Fruit fly (Drosophila melanogaster) whole organism, wandering third instar larva: ENCODE data around the gene Pten.

Experiments used
- Abd-B ChIP-seq: fragments of >200 bp; optimal IDR thresholded peaks from 2 replicates; lab custom pipeline; 2017; ENCODE audit warnings: missing biosample characterization, missing genetic modification characterization
- CG32264 ChIP-seq: fragments of 200-800 bp; sonication (Bioruptor generic); optimal IDR thresholded peaks from 2 replicates; lab custom pipeline; 2016; ENCODE audit warnings: missing biosample characterization, missing genetic modification characterization
- CG9705 ChIP-seq: fragments of 200-800 bp; sonication (Bioruptor generic); optimal IDR thresholded peaks from 2 replicates; lab custom pipeline; 2018; ENCODE audit warnings: missing biosample characterization, mild to moderate bottlenecking, missing genetic modification characterization
- CrebA ChIP-seq: fragments of 200-800 bp; sonication (Bioruptor generic); optimal IDR thresholded peaks from 2 replicates; lab custom pipeline; 2016; ENCODE audit warnings: missing biosample characterization, mild to moderate bottlenecking, missing genetic modification characterization, borderline replicate concordance
- Dfd ChIP-seq: fragments of >200 bp; optimal IDR thresholded peaks from 2 replicates; lab custom pipeline; 2017; ENCODE audit warnings: missing biosample characterization, missing genetic modification characterization
- Dif ChIP-seq: fragments of 200-275, 200-300 bp; sonication (Bioruptor generic); optimal IDR thresholded peaks from 2 replicates; lab custom pipeline; 2018; ENCODE audit warnings: missing biosample characterization, missing genetic modification characterization; ENCODE audit not compliant: partially characterized antibody
- GATAd ChIP-seq: sonication (Bioruptor generic); optimal IDR thresholded peaks from 2 replicates; lab custom pipeline; 2016; ENCODE audit warnings: missing biosample characterization, missing genetic modification characterization
- HLH106 ChIP-seq: fragments of 200-800 bp; optimal IDR thresholded peaks from 3 replicates; lab custom pipeline; 2019; ENCODE audit warnings: missing biosample characterization, mild to moderate bottlenecking, missing genetic modification characterization, moderate library complexity
- Hnf4 ChIP-seq: fragments of 200-800 bp; sonication (Bioruptor generic); optimal IDR thresholded peaks from 2 replicates; lab custom pipeline; 2016; ENCODE audit warnings: missing biosample characterization, mild to moderate bottlenecking, missing genetic modification characterization
- Hr78 ChIP-seq: fragments of >200 bp; optimal IDR thresholded peaks from 2 replicates; lab custom pipeline; 2017; ENCODE audit warnings: missing biosample characterization, missing genetic modification characterization
- Hr83 ChIP-seq: fragments of 200-300 bp; sonication (Bioruptor generic); optimal IDR thresholded peaks from 2 replicates; lab custom pipeline; 2016; ENCODE audit warnings: missing biosample characterization, mild to moderate bottlenecking, missing genetic modification characterization, moderate library complexity; ENCODE audit not compliant: poor library complexity, severe bottlenecking
- Mio ChIP-seq: sonication (Bioruptor generic); optimal IDR thresholded peaks from 2 replicates; lab custom pipeline; 2016; ENCODE audit warnings: missing biosample characterization, missing genetic modification characterization
- Myc ChIP-seq: fragments of >200 bp; optimal IDR thresholded peaks from 2 replicates; lab custom pipeline; 2017
- N ChIP-seq: fragments of >200 bp; optimal IDR thresholded peaks from 2 replicates; lab custom pipeline; 2018; ENCODE audit warnings: missing biosample characterization, missing external identifiers, missing genetic modification characterization
- OdsH ChIP-seq: fragments of 200-800 bp; sonication (Bioruptor generic); optimal IDR thresholded peaks from 2 replicates; lab custom pipeline; 2016; ENCODE audit warnings: missing biosample characterization, mild to moderate bottlenecking, missing genetic modification characterization
- Rel ChIP-seq, 2 experiments: fragments of 200-800 bp; sonication (Bioruptor generic) in 1 of 2; optimal IDR thresholded peaks; 2 replicates in 1 of 2; 3 replicates in 1 of 2; lab custom pipeline; 2016 to 2019; ENCODE audit warnings: mild to moderate bottlenecking in 2 of 2, missing biosample characterization in 2 of 2, missing genetic modification characterization in 2 of 2, moderate library complexity in 1 of 2
- Sp1 ChIP-seq: fragments of 200-800 bp; sonication (Bioruptor generic); optimal IDR thresholded peaks from 3 replicates; lab custom pipeline; 2019; ENCODE audit warnings: missing biosample characterization, mild to moderate bottlenecking, missing genetic modification characterization, moderate library complexity
- Vsx2 ChIP-seq: fragments of 200-300, 225-300 bp; sonication (Bioruptor generic); optimal IDR thresholded peaks from 2 replicates; lab custom pipeline; 2018; ENCODE audit warnings: missing biosample characterization, missing genetic modification characterization; ENCODE audit not compliant: partially characterized antibody
- br ChIP-seq: fragments of 200-800 bp; sonication (Bioruptor generic); optimal IDR thresholded peaks from 2 replicates; lab custom pipeline; 2016; ENCODE audit warnings: missing biosample characterization, missing genetic modification characterization
- dl ChIP-seq, 2 experiments: fragments of 175-275, 200-275 bp in 1 of 2; fragments of 200-275 bp in 1 of 2; sonication (Bioruptor generic); optimal IDR thresholded peaks; lab custom pipeline; 2018; ENCODE audit warnings: mild to moderate bottlenecking in 2 of 2, missing biosample characterization in 2 of 2, missing genetic modification characterization in 2 of 2, moderate library complexity in 2 of 2; ENCODE audit not compliant: partially characterized antibody in 2 of 2, insufficient read depth in 1 of 2
- dmrt93B ChIP-seq: fragments of 200-800 bp; sonication (Bioruptor generic); optimal IDR thresholded peaks from 2 replicates; lab custom pipeline; 2018; ENCODE audit warnings: missing biosample characterization, mild to moderate bottlenecking, missing genetic modification characterization
- dsf ChIP-seq: sonication (Bioruptor generic); optimal IDR thresholded peaks from 2 replicates; lab custom pipeline; 2016; ENCODE audit warnings: missing biosample characterization, missing genetic modification characterization, borderline replicate concordance
- ey ChIP-seq: fragments of 200-800 bp; sonication (Bioruptor generic); optimal IDR thresholded peaks from 2 replicates; lab custom pipeline; 2016; ENCODE audit warnings: missing biosample characterization, missing genetic modification characterization
- foxo ChIP-seq, 2 experiments: fragments of 200-800 bp; sonication (Bioruptor generic); optimal IDR thresholded peaks; 2 replicates in 1 of 2; 3 replicates in 1 of 2; lab custom pipeline; 2016 to 2017; ENCODE audit warnings: missing biosample characterization in 2 of 2, missing genetic modification characterization in 2 of 2
- fru ChIP-seq: fragments of 200-800 bp; sonication (Bioruptor generic); optimal IDR thresholded peaks from 3 replicates; lab custom pipeline; 2016; ENCODE audit warnings: missing biosample characterization, mild to moderate bottlenecking, missing genetic modification characterization
- h ChIP-seq: fragments of 200-800 bp; sonication (Bioruptor generic); optimal IDR thresholded peaks from 3 replicates; lab custom pipeline; 2016; ENCODE audit warnings: missing biosample characterization, mild to moderate bottlenecking, missing genetic modification characterization
- jim ChIP-seq: fragments of 175-275, 200-325 bp; sonication (Bioruptor generic); optimal IDR thresholded peaks from 2 replicates; lab custom pipeline; 2016; ENCODE audit warnings: missing biosample characterization, mild to moderate bottlenecking, missing genetic modification characterization
- lola ChIP-seq: fragments of >200 bp; optimal IDR thresholded peaks from 2 replicates; lab custom pipeline; 2017; ENCODE audit warnings: missing biosample characterization, missing genetic modification characterization
- psq ChIP-seq: fragments of 200-800 bp; sonication (Bioruptor generic); optimal IDR thresholded peaks from 3 replicates; lab custom pipeline; 2017; ENCODE audit warnings: missing biosample characterization, mild to moderate bottlenecking, missing genetic modification characterization, moderate library complexity
- rgr ChIP-seq: fragments of 200-800 bp; sonication (Bioruptor generic); optimal IDR thresholded peaks from 3 replicates; lab custom pipeline; 2016; ENCODE audit warnings: missing biosample characterization, mild to moderate bottlenecking, missing genetic modification characterization
- sage ChIP-seq: fragments of 200-800 bp; sonication (Bioruptor generic); optimal IDR thresholded peaks from 2 replicates; lab custom pipeline; 2016; ENCODE audit warnings: missing biosample characterization, mild to moderate bottlenecking, missing genetic modification characterization
- sv ChIP-seq: fragments of 200-800 bp; sonication (Bioruptor generic); optimal IDR thresholded peaks from 3 replicates; lab custom pipeline; 2016; ENCODE audit warnings: missing biosample characterization, missing genetic modification characterization
- tai ChIP-seq: sonication (Bioruptor generic); optimal IDR thresholded peaks from 2 replicates; lab custom pipeline; 2016; ENCODE audit warnings: missing biosample characterization, missing genetic modification characterization
- usp ChIP-seq: fragments of >200 bp; optimal IDR thresholded peaks from 2 replicates; lab custom pipeline; 2017; ENCODE audit warnings: missing biosample characterization, missing genetic modification characterization
- woc ChIP-seq: sonication (Bioruptor generic); optimal IDR thresholded peaks from 2 replicates; lab custom pipeline; 2016; ENCODE audit warnings: missing biosample characterization, mild to moderate bottlenecking, missing genetic modification characterization

The Pten gene

dm6 chr2L:10220501-10221386 lies 40.1 kb downstream of the Pten start, which contains the start of the genes Npc1a and Prosalpha6:
Npc1a (minus strand) TSS chr2L:10221216.
Prosalpha6 (plus strand) TSS chr2L:10221351.
- TF ChIP-seq CrebA (GFP tag; lab: Kevin White, UChicago), result no peak
- TF ChIP-seq dsf (GFP tag; lab: Kevin White, UChicago), result no peak
- TF ChIP-seq Hr83 (GFP tag; lab: Kevin White, UChicago), result peak; percentile 36
- peak; percentile 44 for TF ChIP-seq sv (GFP tag; lab: Kevin White, UChicago)
- TF ChIP-seq CG9705 (GFP tag; lab: Kevin White, UChicago), result no peak
- no peak for TF ChIP-seq br (GFP tag; lab: Kevin White, UChicago)
- no peak for TF ChIP-seq fru (GFP tag; lab: Kevin White, UChicago)
- TF ChIP-seq Sp1 (GFP tag; lab: Kevin White, UChicago), result no peak
- TF ChIP-seq lola (GFP tag; lab: Kevin White, UChicago), result no peak
- TF ChIP-seq sage, result no peak
- TF ChIP-seq N (GFP tag; lab: Kevin White, UChicago), result no peak
- no peak for TF ChIP-seq Hr78 (GFP tag; lab: Kevin White, UChicago)
- no peak for TF ChIP-seq jim (GFP tag; lab: Kevin White, UChicago)
- TF ChIP-seq woc, result peak; percentile 88
- TF ChIP-seq psq, result no peak
- peak; percentile 19 for TF ChIP-seq Hnf4 (GFP tag; lab: Kevin White, UChicago)
- TF ChIP-seq dl (GFP tag; optimal IDR thresholded peaks at IDR 0.05; lab: Kevin White, UChicago; ENCODE audit: insufficient read depth in 1 of 2, partially characterized antibody in 2 of 2), result no peak
- TF ChIP-seq Vsx2 (GFP tag; lab: Kevin White, UChicago), result no peak
- no peak for TF ChIP-seq Mio (GFP tag; lab: Kevin White, UChicago)
- peak; percentile 19 for TF ChIP-seq ey
- TF ChIP-seq HLH106 (tag; lab: Kevin White, UChicago), result no peak
- no peak for TF ChIP-seq rgr (GFP tag; lab: Kevin White, UChicago)
- peak; percentile 14 for TF ChIP-seq Myc
- TF ChIP-seq OdsH, result no peak
- TF ChIP-seq Rel (GFP tag; optimal IDR thresholded peaks at IDR 0.05; lab: Kevin White, UChicago), result no peak
- TF ChIP-seq Rel (tag; optimal IDR thresholded peaks at IDR 0.05; lab: Kevin White, UChicago), result no peak
- no peak for TF ChIP-seq foxo (GFP tag; optimal IDR thresholded peaks at IDR 0.05; lab: Kevin White, UChicago)
- TF ChIP-seq usp, result no peak
- TF ChIP-seq GATAd (GFP tag; lab: Kevin White, UChicago), result no peak
- TF ChIP-seq Dfd (GFP tag; lab: Kevin White, UChicago), result no peak
- no peak for TF ChIP-seq CG32264
- peak; percentile 58 for TF ChIP-seq Dif (GFP tag; lab: Kevin White, UChicago)
- peak; percentile 57 for TF ChIP-seq tai
- TF ChIP-seq Abd-B, result no peak

dm6 chr2L:10220010-10220409 lies 40.8 kb downstream of the Pten start:
- TF ChIP-seq jim (GFP tag; lab: Kevin White, UChicago), result no peak
- TF ChIP-seq HLH106 (tag; lab: Kevin White, UChicago), result no peak
- no peak for TF ChIP-seq Dfd (GFP tag; lab: Kevin White, UChicago)
- TF ChIP-seq Rel (GFP tag; optimal IDR thresholded peaks at IDR 0.05; lab: Kevin White, UChicago), result no peak
- TF ChIP-seq Rel (tag; optimal IDR thresholded peaks at IDR 0.05; lab: Kevin White, UChicago), result no peak
- no peak for TF ChIP-seq rgr (GFP tag; lab: Kevin White, UChicago)
- no peak for TF ChIP-seq dmrt93B (GFP tag; lab: Kevin White, UChicago)
- TF ChIP-seq N (GFP tag; lab: Kevin White, UChicago), result no peak
- no peak for TF ChIP-seq CG9705 (GFP tag; lab: Kevin White, UChicago)
- TF ChIP-seq woc, result no peak
- TF ChIP-seq Vsx2 (GFP tag; lab: Kevin White, UChicago), result no peak
- no peak for TF ChIP-seq Mio (GFP tag; lab: Kevin White, UChicago)
- no peak for TF ChIP-seq lola (GFP tag; lab: Kevin White, UChicago)
- TF ChIP-seq h (GFP tag; lab: Kevin White, UChicago), result no peak
- no peak for TF ChIP-seq Hr83 (GFP tag; lab: Kevin White, UChicago)
- no peak for TF ChIP-seq GATAd (GFP tag; lab: Kevin White, UChicago)
- TF ChIP-seq Abd-B, result no peak
- TF ChIP-seq br (GFP tag; lab: Kevin White, UChicago), result no peak
